Worm (Caenorhabditis elegans) whole organism, L4 larva: ENCODE measurements around the gene hlh-13.

Experiments
- D1046.2 ChIP-seq: fragments of 200-800 bp; sonication (Bioruptor generic); IDR thresholded peaks from 2 replicates; pipeline ENCODE4 v1.3.6; 2022; ENCODE audit warnings: missing genetic modification characterization, missing compliant biosample characterization
- F26F4.8 ChIP-seq: fragments of 200-800 bp; sonication (Bioruptor generic); conservative IDR thresholded peaks from 2 replicates; pipeline ENCODE4 v1.3.6; 2022; ENCODE audit warnings: missing genetic modification characterization, missing compliant biosample characterization
- T20F7.1 ChIP-seq: fragments of 200-800 bp; sonication (Bioruptor generic); optimal IDR thresholded peaks from 2 replicates; lab custom pipeline; 2018; ENCODE audit warnings: mild to moderate bottlenecking, missing genetic modification characterization, missing compliant biosample characterization
- Y48G9A.11 ChIP-seq: fragments of 200-800 bp; sonication (Bioruptor generic); IDR thresholded peaks from 2 replicates; pipeline ENCODE4 v1.3.6; 2022; ENCODE audit warnings: missing genetic modification reagents, missing genetic modification characterization, missing compliant biosample characterization
- Y5F2A.4 ChIP-seq: fragments of 200-800 bp; sonication (Bioruptor generic); optimal IDR thresholded peaks from 2 replicates; lab custom pipeline; 2018; ENCODE audit warnings: mild to moderate bottlenecking, missing genetic modification characterization, missing compliant biosample characterization
- Y75B8A.6 ChIP-seq: fragments of 200-800 bp; sonication (Bioruptor generic); IDR thresholded peaks from 2 replicates; pipeline ENCODE4 v1.3.6; 2022; ENCODE audit warnings: missing genetic modification reagents, missing genetic modification characterization, missing compliant biosample characterization
- aly-2 ChIP-seq: sonication (generic microtip); optimal IDR thresholded peaks from 2 replicates; lab custom pipeline; 2018; ENCODE audit warnings: missing biosample characterization, missing genetic modification characterization
- ama-1 ChIP-seq: fragments of 150-350 bp; optimal IDR thresholded peaks from 2 replicates; lab custom pipeline; 2014; ENCODE audit warnings: inconsistent platforms, mixed read lengths
- attf-4 ChIP-seq: sonication (generic microtip); optimal IDR thresholded peaks from 3 replicates; lab custom pipeline; 2017; ENCODE audit warnings: missing biosample characterization, missing genetic modification characterization
- ceh-32 ChIP-seq: sonication (generic microtip); optimal IDR thresholded peaks from 2 replicates; lab custom pipeline; 2016; ENCODE audit warnings: mild to moderate bottlenecking, missing genetic modification characterization, missing compliant biosample characterization; ENCODE audit not compliant: poor library complexity
- ceh-44 ChIP-seq: fragments of 200-800 bp; sonication (Bioruptor generic); IDR thresholded peaks from 2 replicates; pipeline ENCODE4 v1.3.6; 2022; ENCODE audit warnings: missing genetic modification reagents, missing genetic modification characterization, missing compliant biosample characterization
- ces-1 ChIP-seq: fragments of 150-350 bp; sonication (generic microtip); optimal IDR thresholded peaks from 4 replicates; lab custom pipeline; 2014; ENCODE audit warnings: missing biosample characterization, missing genetic modification reagents, missing genetic modification characterization
- daf-16 ChIP-seq, 3 experiments: sonication (generic microtip); optimal IDR thresholded peaks; 2 replicates each; lab custom pipeline; 2016 to 2017; ENCODE audit warnings: missing genetic modification characterization in 3 of 3, missing genetic modification reagents in 3 of 3, mild to moderate bottlenecking in 2 of 3, missing compliant biosample characterization in 2 of 3, missing biosample characterization in 1 of 3, moderate library complexity in 1 of 3
- daf-19 ChIP-seq: fragments of 200-800 bp; sonication (Bioruptor generic); conservative IDR thresholded peaks from 2 replicates; pipeline ENCODE4 v1.3.6; 2022; ENCODE audit warnings: missing genetic modification characterization, missing compliant biosample characterization
- dmd-8 ChIP-seq: fragments of 200-800 bp; sonication (Bioruptor generic); IDR thresholded peaks from 2 replicates; pipeline ENCODE4 v1.3.6; 2022; ENCODE audit warnings: missing genetic modification characterization, missing compliant biosample characterization
- dmd-9 ChIP-seq: fragments of 200-800 bp; sonication (Bioruptor generic); IDR thresholded peaks from 2 replicates; pipeline ENCODE4 v1.3.6; 2022; ENCODE audit warnings: missing genetic modification reagents, missing genetic modification characterization, missing compliant biosample characterization
- dpl-1 ChIP-seq: fragments of 150-350 bp; optimal IDR thresholded peaks from 2 replicates; lab custom pipeline; 2014; ENCODE audit warnings: missing biosample characterization, missing genetic modification reagents, missing genetic modification characterization
- duxl-1 ChIP-seq: sonication (generic microtip); optimal IDR thresholded peaks from 2 replicates; lab custom pipeline; 2016; ENCODE audit warnings: mild to moderate bottlenecking, missing genetic modification characterization, moderate library complexity, missing compliant biosample characterization; ENCODE audit not compliant: poor library complexity
- egl-27 ChIP-seq: sonication (generic microtip); optimal IDR thresholded peaks from 3 replicates; lab custom pipeline; 2017; ENCODE audit warnings: missing biosample characterization, missing genetic modification reagents, missing genetic modification characterization
- hlh-11 ChIP-seq: fragments of 200-800 bp; sonication (Bioruptor generic); optimal IDR thresholded peaks from 2 replicates; lab custom pipeline; 2018; ENCODE audit warnings: mild to moderate bottlenecking, missing genetic modification characterization, missing compliant biosample characterization
- hlh-30 ChIP-seq: sonication (generic microtip); optimal IDR thresholded peaks from 2 replicates; lab custom pipeline; 2017; ENCODE audit warnings: antibody characterized with exemption, mild to moderate bottlenecking, missing genetic modification characterization, missing compliant biosample characterization; ENCODE audit not compliant: insufficient read depth
- hmg-1.1 ChIP-seq: fragments of 200-800 bp; sonication (Bioruptor generic); IDR thresholded peaks from 2 replicates; pipeline ENCODE4 v1.3.6; 2022; ENCODE audit warnings: missing genetic modification reagents, missing genetic modification characterization, missing compliant biosample characterization
- jun-1 ChIP-seq: fragments of 150-350 bp; optimal IDR thresholded peaks from 2 replicates; lab custom pipeline; 2014; ENCODE audit warnings: missing biosample characterization, missing genetic modification reagents, missing genetic modification characterization
- lin-1 ChIP-seq: fragments of 200-800 bp; sonication (Bioruptor generic); IDR thresholded peaks from 2 replicates; pipeline ENCODE4 v1.3.6; 2022; ENCODE audit warnings: missing genetic modification reagents, missing genetic modification characterization, missing compliant biosample characterization
- lin-15B ChIP-seq: fragments of 150-350 bp; sonication (generic microtip); optimal IDR thresholded peaks from 3 replicates; lab custom pipeline; 2014; ENCODE audit warnings: missing biosample characterization, missing genetic modification characterization
- lin-38 ChIP-seq: fragments of 200-800 bp; sonication (Bioruptor generic); IDR thresholded peaks from 2 replicates; pipeline ENCODE4 v1.3.6; 2022; ENCODE audit warnings: missing genetic modification reagents, missing genetic modification characterization, missing compliant biosample characterization
- lsy-2 ChIP-seq, 2 experiments: fragments of 150-350 bp in 1 of 2; sonication (generic microtip) in 1 of 2; optimal IDR thresholded peaks; 2 replicates each; lab custom pipeline; 2014 to 2017; ENCODE audit warnings: missing biosample characterization in 2 of 2, missing genetic modification characterization in 2 of 2
- madf-5 ChIP-seq, 2 experiments: fragments of 200-800 bp; sonication (Bioruptor generic); IDR thresholded peaks; 2 replicates each; pipeline ENCODE4 v1.3.6; 2022; ENCODE audit warnings: missing compliant biosample characterization in 2 of 2, missing genetic modification characterization in 2 of 2
- madf-9 ChIP-seq: fragments of 200-800 bp; sonication (Bioruptor generic); conservative IDR thresholded peaks from 2 replicates; pipeline ENCODE4 v1.3.6; 2022; ENCODE audit warnings: missing genetic modification reagents, missing genetic modification characterization, missing compliant biosample characterization
- mep-1 ChIP-seq: fragments of 150-350 bp; sonication (generic microtip); optimal IDR thresholded peaks from 3 replicates; lab custom pipeline; 2014; ENCODE audit warnings: missing biosample characterization, missing genetic modification characterization
- mes-2 ChIP-seq: sonication (generic microtip); optimal IDR thresholded peaks from 2 replicates; lab custom pipeline; 2016; ENCODE audit warnings: missing genotype, mild to moderate bottlenecking, missing genetic modification characterization, missing compliant biosample characterization; ENCODE audit not compliant: poor library complexity, severe bottlenecking
- mxl-2 ChIP-seq: fragments of 200-800 bp; sonication (Bioruptor generic); conservative IDR thresholded peaks from 2 replicates; pipeline ENCODE4 v1.3.6; 2022; ENCODE audit warnings: missing genetic modification reagents, missing genetic modification characterization, missing compliant biosample characterization
- mxl-3 ChIP-seq: fragments of 200-800 bp; sonication (Bioruptor generic); optimal IDR thresholded peaks from 2 replicates; lab custom pipeline; 2018; ENCODE audit warnings: mild to moderate bottlenecking, missing genetic modification characterization, missing compliant biosample characterization
- nhr-11 ChIP-seq: fragments of 150-350 bp; optimal IDR thresholded peaks from 2 replicates; lab custom pipeline; 2014; ENCODE audit warnings: missing biosample characterization, missing genetic modification characterization
- nhr-111 ChIP-seq: fragments of 200-800 bp; sonication (Bioruptor generic); optimal IDR thresholded peaks from 2 replicates; lab custom pipeline; 2018; ENCODE audit warnings: mild to moderate bottlenecking, missing genetic modification characterization, missing compliant biosample characterization
- nhr-48 ChIP-seq: sonication (generic microtip); optimal IDR thresholded peaks from 2 replicates; lab custom pipeline; 2016; ENCODE audit warnings: mild to moderate bottlenecking, missing genetic modification characterization, missing compliant biosample characterization
- nhr-6 ChIP-seq: fragments of 150-350 bp; optimal IDR thresholded peaks from 2 replicates; lab custom pipeline; 2014; ENCODE audit warnings: missing biosample characterization, missing genetic modification characterization
- sdz-12 ChIP-seq: fragments of 200-800 bp; sonication (Bioruptor generic); optimal IDR thresholded peaks from 2 replicates; lab custom pipeline; 2018; ENCODE audit warnings: mild to moderate bottlenecking, missing genetic modification characterization, missing compliant biosample characterization
- set-16 ChIP-seq: fragments of 200-800 bp; sonication (Bioruptor generic); IDR thresholded peaks from 2 replicates; pipeline ENCODE4 v1.3.6; 2022; ENCODE audit warnings: missing genetic modification reagents, missing genetic modification characterization, missing compliant biosample characterization
- snpc-1.2 ChIP-seq: fragments of 200-800 bp; sonication (Bioruptor generic); IDR thresholded peaks from 2 replicates; pipeline ENCODE4 v1.3.6; 2022; ENCODE audit warnings: missing genetic modification reagents, missing genetic modification characterization, missing compliant biosample characterization
- spr-1 ChIP-seq: sonication (generic microtip); optimal IDR thresholded peaks from 2 replicates; lab custom pipeline; 2016; ENCODE audit warnings: mild to moderate bottlenecking, missing genetic modification characterization, missing compliant biosample characterization
- spr-3 ChIP-seq: fragments of 200-800 bp; sonication (Bioruptor generic); optimal IDR thresholded peaks from 2 replicates; lab custom pipeline; 2018; ENCODE audit warnings: mild to moderate bottlenecking, missing genetic modification characterization, missing compliant biosample characterization
- tra-1 ChIP-seq: fragments of 200-800 bp; sonication (Bioruptor generic); IDR thresholded peaks from 2 replicates; pipeline ENCODE4 v1.3.6; 2022; ENCODE audit warnings: missing genetic modification reagents, missing genetic modification characterization, missing compliant biosample characterization
- unc-130 ChIP-seq: sonication (generic microtip); optimal IDR thresholded peaks from 2 replicates; lab custom pipeline; 2016; ENCODE audit warnings: missing genetic modification reagents, missing genetic modification characterization, missing compliant biosample characterization
- unc-39 ChIP-seq: sonication (generic microtip); optimal IDR thresholded peaks from 2 replicates; lab custom pipeline; 2017; ENCODE audit warnings: missing biosample characterization, missing genetic modification characterization
- zfp-3 ChIP-seq: fragments of 200-800 bp; sonication (Bioruptor generic); conservative IDR thresholded peaks from 2 replicates; pipeline ENCODE4 v1.3.6; 2022; ENCODE audit warnings: missing genetic modification reagents, missing genetic modification characterization, missing compliant biosample characterization
- zip-11 ChIP-seq: fragments of 200-800 bp; sonication (Bioruptor generic); IDR thresholded peaks from 2 replicates; pipeline ENCODE4 v1.3.6; 2022; ENCODE audit warnings: missing genetic modification characterization, missing compliant biosample characterization
- zip-2 ChIP-seq: fragments of 150-350 bp; optimal IDR thresholded peaks from 2 replicates; lab custom pipeline; 2014; ENCODE audit warnings: missing biosample characterization, missing genetic modification characterization
- ztf-11 ChIP-seq: fragments of 150-350 bp; optimal IDR thresholded peaks from 2 replicates; lab custom pipeline; 2014; ENCODE audit warnings: missing biosample characterization, missing genetic modification characterization

The hlh-13 gene

DNA sequence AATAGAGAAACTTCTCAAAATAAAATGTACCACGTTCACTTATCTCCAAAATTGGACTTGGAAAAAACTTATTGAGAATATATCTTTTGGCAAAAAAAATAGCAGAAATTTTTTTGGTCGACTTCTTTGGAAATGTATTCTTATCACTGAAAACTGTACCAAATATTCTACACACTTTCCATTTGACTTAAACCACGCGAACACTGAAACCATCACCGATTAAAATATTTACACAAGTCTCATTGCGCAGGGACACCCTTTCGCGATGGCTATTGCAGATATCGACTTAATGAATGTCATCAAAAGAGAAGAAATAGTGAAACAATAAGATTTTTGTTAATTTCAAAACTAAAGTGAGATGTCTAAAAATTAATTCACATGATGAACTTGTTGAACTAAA is 40.6 kb upstream of the hlh-13 start (continued):
- TF ChIP-seq ces-1: no peak
- no peak for TF ChIP-seq nhr-6 (tag; lab: Kevin White, UChicago)
- TF ChIP-seq nhr-11 (tag; lab: Kevin White, UChicago): peak; percentile 77
- peak; percentile 43 for TF ChIP-seq hlh-30 (tag; lab: Kevin White, UChicago)
- TF ChIP-seq hmg-1.1 (GFP tag; lab: Robert Waterston, UW): peak; percentile 76
- TF ChIP-seq tra-1 (GFP tag; lab: Robert Waterston, UW): 0 out of 2 replicates have a peak, but pooled peaks have one; percentile 18
- no peak for TF ChIP-seq daf-16 (GFP tag; optimal IDR thresholded peaks at IDR 0.05; lab: Kevin White, UChicago)
- TF ChIP-seq daf-16 (tag; optimal IDR thresholded peaks at IDR 0.05; lab: Kevin White, UChicago): peak; percentile 61
- 0 out of 2 replicates have a peak, but pooled peaks have one; percentile 22 for TF ChIP-seq zfp-3 (GFP tag; lab: Robert Waterston, UW)
- no peak for TF ChIP-seq mep-1
- no peak for TF ChIP-seq ztf-11
- no peak for TF ChIP-seq dmd-9
- TF ChIP-seq zip-2 (tag; lab: Kevin White, UChicago): peak; percentile 29
- no peak for TF ChIP-seq zip-11
- no peak; the same call in 1 of the 2 replicates for TF ChIP-seq lin-38 (GFP tag; lab: Robert Waterston, UW)
- TF ChIP-seq set-16 (GFP tag; lab: Robert Waterston, UW): no peak
- TF ChIP-seq hlh-11 (tag; lab: Kevin White, UChicago): no peak
- TF ChIP-seq lsy-2 (tag; optimal IDR thresholded peaks at IDR 0.05; lab: Kevin White, UChicago): peak in 1 of 2 experiments; percentile 68
- TF ChIP-seq daf-19: no peak
- TF ChIP-seq Y5F2A.4 (GFP tag; lab: Kevin White, UChicago): no peak
- TF ChIP-seq snpc-1.2: no peak

DNA sequence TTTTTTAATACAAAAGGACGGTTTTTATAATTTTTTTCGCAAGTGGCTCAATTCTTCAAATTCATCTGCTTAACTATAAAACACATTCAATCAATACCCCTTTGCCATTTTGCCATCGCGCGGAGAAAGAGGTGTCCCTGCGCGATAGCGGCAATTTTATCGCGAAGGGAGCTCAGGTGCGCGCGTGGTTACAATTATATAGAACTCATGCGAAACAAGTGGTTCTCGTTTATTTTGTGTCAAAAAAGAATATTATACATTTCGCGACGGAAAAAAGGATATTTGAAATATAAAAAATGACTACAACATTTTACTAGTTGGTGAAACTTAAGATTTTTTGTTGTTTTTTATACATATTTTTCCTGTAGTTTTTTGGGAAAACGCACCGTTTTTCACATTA is 39.9 kb upstream of the hlh-13 start:
- TF ChIP-seq madf-5 (GFP tag; IDR thresholded peaks at IDR 0.05; lab: Robert Waterston, UW) (peak in 1 of 2 experiments; percentile 98; a peak in 2 of 4 replicates), dmd-8 (GFP tag; lab: Robert Waterston, UW) (peak; percentile 88), hmg-1.1 (GFP tag; lab: Robert Waterston, UW) (peak; percentile 100), D1046.2 (GFP tag; lab: Robert Waterston, UW) (peak; percentile 95), sdz-12 (peak; percentile 81), madf-9 (GFP tag; lab: Robert Waterston, UW) (peak; percentile 99), jun-1 (tag; lab: Kevin White, UChicago) (peak; percentile 99), dpl-1 (GFP tag; lab: Kevin White, UChicago) (peak; percentile 77), ceh-44 (GFP tag; lab: Robert Waterston, UW) (peak; percentile 89), aly-2 (tag; lab: Kevin White, UChicago) (no peak), unc-130 (GFP tag; lab: Kevin White, UChicago) (no peak), lin-1 (peak; percentile 97), mxl-2 (GFP tag; lab: Robert Waterston, UW) (peak; percentile 91), daf-16 (GFP tag; optimal IDR thresholded peaks at IDR 0.05; lab: Kevin White, UChicago) (peak; percentile 96 to 99), daf-16 (tag; optimal IDR thresholded peaks at IDR 0.05; lab: Kevin White, UChicago) (peak; percentile 95), ceh-32 (tag; lab: Kevin White, UChicago) (peak; percentile 93), nhr-48 (peak; percentile 97), mxl-3 (peak; percentile 95), F26F4.8 (GFP tag; lab: Robert Waterston, UW) (no peak), T20F7.1 (peak; percentile 90), set-16 (GFP tag; lab: Robert Waterston, UW) (peak; percentile 61), mes-2 (peak; percentile 100), attf-4 (tag; lab: Kevin White, UChicago) (no peak), egl-27 (tag; lab: Kevin White, UChicago) (peak; percentile 67), ama-1 (lab: Kevin White, UChicago) (no peak), spr-3 (GFP tag; lab: Kevin White, UChicago) (peak; percentile 98), nhr-111 (GFP tag; lab: Kevin White, UChicago) (peak; percentile 81), unc-39 (tag; lab: Kevin White, UChicago) (peak; percentile 83), spr-1 (peak; percentile 98), Y75B8A.6 (GFP tag; lab: Robert Waterston, UW) (peak; percentile 91), lin-15B (tag; lab: Kevin White, UChicago) (peak; percentile 44), snpc-1.2 (peak; percentile 62; the same call in 1 of the 2 replicates), Y48G9A.11 (GFP tag; lab: Robert Waterston, UW) (0 out of 2 replicates have a peak, but pooled peaks have one; percentile 15), duxl-1 (peak; percentile 99)
